Fruit fly (Drosophila melanogaster) whole organism, embryonic: ENCODE results near the gene amos.

Source experiments
- B-H1 ChIP-seq: fragments of 200-800 bp; sonication (Bioruptor generic); IDR thresholded peaks from 3 replicates; pipeline ENCODE4 v1.3.6; 2022; ENCODE audit warnings: missing biosample characterization, missing genetic modification characterization
- CG10979 ChIP-seq: fragments of 200-800 bp; sonication (Bioruptor generic); optimal IDR thresholded peaks from 2 replicates; lab custom pipeline; 2018; ENCODE audit warnings: missing biosample characterization, mild to moderate bottlenecking, missing genetic modification characterization, moderate library complexity
- CG11093 ChIP-seq: fragments of 200-800 bp; sonication (Bioruptor generic); IDR thresholded peaks from 3 replicates; pipeline ENCODE4 v1.3.6; 2022; ENCODE audit warnings: missing biosample characterization, missing genetic modification characterization
- CG11504 ChIP-seq: fragments of 200-800 bp; sonication (Bioruptor generic); optimal IDR thresholded peaks from 3 replicates; lab custom pipeline; 2019; ENCODE audit warnings: missing biosample characterization, mild to moderate bottlenecking, missing genetic modification characterization, moderate library complexity
- CG14667 ChIP-seq: fragments of 200-800 bp; sonication (Bioruptor generic); IDR thresholded peaks from 2 replicates; pipeline ENCODE4 v1.3.6; 2022; ENCODE audit warnings: missing biosample characterization, missing genetic modification characterization
- CG15696 ChIP-seq: fragments of 200-800 bp; sonication (Bioruptor generic); optimal IDR thresholded peaks from 2 replicates; lab custom pipeline; 2019; ENCODE audit warnings: missing biosample characterization, mild to moderate bottlenecking, missing genetic modification characterization, moderate library complexity
- CG18476 ChIP-seq: fragments of 200-800 bp; sonication (Bioruptor generic); optimal IDR thresholded peaks from 2 replicates; lab custom pipeline; 2016; ENCODE audit warnings: missing biosample characterization, mild to moderate bottlenecking, missing genetic modification characterization
- CG18619 ChIP-seq: fragments of 200-800 bp; sonication (Bioruptor generic); optimal IDR thresholded peaks from 3 replicates; lab custom pipeline; 2017; ENCODE audit warnings: missing biosample characterization, mild to moderate bottlenecking, missing genetic modification characterization
- CG2116 ChIP-seq: fragments of 200-800 bp; sonication (Bioruptor generic); optimal IDR thresholded peaks from 3 replicates; lab custom pipeline; 2018; ENCODE audit warnings: missing biosample characterization, mild to moderate bottlenecking, missing genetic modification characterization
- CG30403 ChIP-seq: fragments of 200-800 bp; sonication (Bioruptor generic); optimal IDR thresholded peaks from 3 replicates; lab custom pipeline; 2016; ENCODE audit warnings: missing biosample characterization, missing genetic modification characterization
- CG3065 ChIP-seq: fragments of 200-800 bp; sonication (Bioruptor generic); optimal IDR thresholded peaks from 2 replicates; lab custom pipeline; 2016; ENCODE audit warnings: missing biosample characterization, missing genetic modification characterization
- CG31224 ChIP-seq: fragments of 200-800 bp; sonication (Bioruptor generic); IDR thresholded peaks from 2 replicates; pipeline ENCODE4 v1.3.6; 2022; ENCODE audit warnings: missing biosample characterization, missing genetic modification characterization
- CG4404 ChIP-seq: fragments of 200-800 bp; sonication (Bioruptor generic); IDR thresholded peaks from 2 replicates; pipeline ENCODE4 v1.3.6; 2022; ENCODE audit warnings: missing biosample characterization, missing genetic modification characterization
- CG6175 ChIP-seq: fragments of 200-800 bp; sonication (Bioruptor generic); IDR thresholded peaks from 3 replicates; pipeline ENCODE4 v1.3.6; 2022; ENCODE audit warnings: missing biosample characterization, missing genetic modification characterization
- CG8290 ChIP-seq, 3 experiments: fragments of 200-800 bp; sonication (Bioruptor generic); optimal IDR thresholded peaks; 2 replicates each; lab custom pipeline; 2016 to 2019; ENCODE audit warnings: missing biosample characterization in 3 of 3, missing genetic modification characterization in 3 of 3, mild to moderate bottlenecking in 2 of 3, moderate library complexity in 1 of 3
- CG8388 ChIP-seq: fragments of 200-800 bp; sonication (Bioruptor generic); optimal IDR thresholded peaks from 2 replicates; lab custom pipeline; 2019; ENCODE audit warnings: missing biosample characterization, mild to moderate bottlenecking, missing genetic modification characterization, moderate library complexity
- Dref ChIP-seq: fragments of 200-800 bp; sonication (Bioruptor generic); IDR thresholded peaks from 2 replicates; pipeline ENCODE4 v1.3.6; 2022; ENCODE audit warnings: missing biosample characterization, missing genetic modification characterization
- E2f1 ChIP-seq: fragments of 200-800 bp; sonication (Bioruptor generic); IDR thresholded peaks from 2 replicates; pipeline ENCODE4 v1.3.6; 2022; ENCODE audit warnings: missing biosample characterization, missing genetic modification characterization
- Ets65A ChIP-seq: fragments of 200-800 bp; sonication (Bioruptor generic); peaks from one replicate; lab custom pipeline; 2016; ENCODE audit warnings: missing biosample characterization, missing genetic modification characterization
- Fer2 ChIP-seq: fragments of 200-800 bp; sonication (Bioruptor generic); optimal IDR thresholded peaks from 2 replicates; lab custom pipeline; 2018; ENCODE audit warnings: missing biosample characterization, mild to moderate bottlenecking, missing genetic modification characterization, moderate library complexity
- HLH54F ChIP-seq: fragments of 200-800 bp; sonication (Bioruptor generic); optimal IDR thresholded peaks from 3 replicates; lab custom pipeline; 2016; ENCODE audit warnings: missing biosample characterization, missing genetic modification characterization
- Hr78 ChIP-seq, 2 experiments: fragments of 200-800 bp in 1 of 2; fragments of >200 bp in 1 of 2; sonication (Bioruptor generic) in 1 of 2; optimal IDR thresholded peaks; 2 replicates each; lab custom pipeline; 2017 to 2019; ENCODE audit warnings: missing biosample characterization in 2 of 2, missing genetic modification characterization in 2 of 2, mild to moderate bottlenecking in 1 of 2, moderate library complexity in 1 of 2
- Kr ChIP-seq: fragments of 200-800 bp; sonication (Bioruptor generic); optimal IDR thresholded peaks from 2 replicates; lab custom pipeline; 2017; ENCODE audit warnings: missing biosample characterization, mild to moderate bottlenecking, missing genetic modification characterization
- Med ChIP-seq: fragments of 200-800 bp; sonication (Bioruptor generic); peaks from one replicate; lab custom pipeline; 2016; ENCODE audit warnings: missing biosample characterization, missing genetic modification characterization, mild to moderate bottlenecking, inconsistent platforms, moderate library complexity
- NC2β ChIP-seq: fragments of 200-800 bp; sonication (Bioruptor generic); optimal IDR thresholded peaks from 2 replicates; lab custom pipeline; 2016; ENCODE audit warnings: missing biosample characterization, missing genetic modification characterization
- Pdp1 ChIP-seq, 2 experiments: fragments of 200-800 bp; sonication (Bioruptor generic); optimal IDR thresholded peaks; 3 replicates each; lab custom pipeline; 2016; ENCODE audit warnings: missing biosample characterization in 2 of 2, missing genetic modification characterization in 2 of 2, mild to moderate bottlenecking in 1 of 2, moderate library complexity in 1 of 2
- Rx ChIP-seq: fragments of 200-800 bp; sonication (Bioruptor generic); IDR thresholded peaks from 2 replicates; pipeline ENCODE4 v1.3.6; 2022; ENCODE audit warnings: missing biosample characterization, missing genetic modification characterization
- ci ChIP-seq: fragments of 200-800 bp; sonication (Bioruptor generic); IDR thresholded peaks from 3 replicates; pipeline ENCODE4 v1.3.6; 2022; ENCODE audit warnings: missing biosample characterization, missing genetic modification characterization
- crol ChIP-seq: fragments of 200-800 bp; sonication (Bioruptor generic); IDR thresholded peaks from 2 replicates; pipeline ENCODE4 v1.3.6; 2022; ENCODE audit warnings: missing biosample characterization, missing genetic modification characterization
- cwo ChIP-seq: fragments of 200-800 bp; sonication (Bioruptor generic); optimal IDR thresholded peaks from 3 replicates; lab custom pipeline; 2017; ENCODE audit warnings: missing biosample characterization, missing genetic modification characterization, mild to moderate bottlenecking, moderate library complexity, missing genetic modification reagents
- da ChIP-seq: fragments of 200-800 bp; sonication (Bioruptor generic); optimal IDR thresholded peaks from 2 replicates; lab custom pipeline; 2016; ENCODE audit warnings: missing biosample characterization, missing genetic modification characterization
- gt ChIP-seq: fragments of 200-800 bp; sonication (Bioruptor generic); IDR thresholded peaks from 2 replicates; pipeline ENCODE4 v1.3.6; 2022; ENCODE audit warnings: missing biosample characterization, missing genetic modification characterization
- hbn ChIP-seq: fragments of 200-800 bp; sonication (Bioruptor generic); IDR thresholded peaks from 2 replicates; pipeline ENCODE4 v1.3.6; 2022; ENCODE audit warnings: missing biosample characterization, missing genetic modification characterization; ENCODE audit not compliant: partially characterized antibody
- nerfin-2 ChIP-seq: fragments of 200-800 bp; sonication (Bioruptor generic); IDR thresholded peaks from 2 replicates; pipeline ENCODE4 v1.3.6; 2022; ENCODE audit warnings: missing biosample characterization, missing genetic modification characterization; ENCODE audit not compliant: partially characterized antibody
- oc ChIP-seq: fragments of 200-800 bp; sonication (Bioruptor generic); optimal IDR thresholded peaks from 2 replicates; lab custom pipeline; 2018; ENCODE audit warnings: missing biosample characterization, mild to moderate bottlenecking, missing genetic modification characterization, moderate library complexity
- otp ChIP-seq: fragments of 200-800 bp; sonication (Bioruptor generic); IDR thresholded peaks from 3 replicates; pipeline ENCODE4, ENCODE4 v1.3.6; 2022; ENCODE audit warnings: missing biosample characterization, missing genetic modification characterization
- pan ChIP-seq, 4 experiments: fragments of >200 bp in 3 of 4; fragments of 200-800 bp in 1 of 4; sonication (Bioruptor generic) in 1 of 4; optimal IDR thresholded peaks in 3 of 4; IDR thresholded peaks in 1 of 4; 2 replicates each; pipeline versions ENCODE4 v1.3.6 to Lab custom; 2017 to 2022; ENCODE audit warnings: missing biosample characterization in 2 of 4, missing genetic modification characterization in 2 of 4, mixed read lengths in 1 of 4
- pho ChIP-seq: fragments of 200-800 bp; sonication (Bioruptor generic); optimal IDR thresholded peaks from 2 replicates; lab custom pipeline; 2016; ENCODE audit warnings: missing biosample characterization, missing genetic modification characterization
- rib ChIP-seq: fragments of 200-800 bp; sonication (Bioruptor generic); IDR thresholded peaks from 2 replicates; pipeline ENCODE4 v1.3.6; 2022; ENCODE audit warnings: missing biosample characterization, missing genetic modification characterization
- scrt ChIP-seq: fragments of 200-800 bp; sonication (Bioruptor generic); optimal IDR thresholded peaks from 2 replicates; lab custom pipeline; 2018; ENCODE audit warnings: missing biosample characterization, mild to moderate bottlenecking, missing genetic modification characterization, moderate library complexity
- sens ChIP-seq: fragments of 200-800 bp; sonication (Bioruptor generic); peaks from one replicate; lab custom pipeline; 2016; ENCODE audit warnings: missing biosample characterization, missing genetic modification characterization
- sob ChIP-seq: fragments of 200-800 bp; sonication (Bioruptor generic); IDR thresholded peaks from 2 replicates; pipeline ENCODE4 v1.3.6; 2022; ENCODE audit warnings: missing biosample characterization, missing genetic modification characterization
- tna ChIP-seq: fragments of 200-800 bp; sonication (Bioruptor generic); IDR thresholded peaks from 2 replicates; pipeline ENCODE4 v1.3.6; 2022; ENCODE audit warnings: missing biosample characterization, missing genetic modification characterization; ENCODE audit not compliant: partially characterized antibody
- twi ChIP-seq: fragments of 200-800 bp; optimal IDR thresholded peaks from 2 replicates; lab custom pipeline; 2019; ENCODE audit warnings: missing biosample characterization, mild to moderate bottlenecking, missing genetic modification characterization, moderate library complexity
- vvl ChIP-seq: fragments of 200-800 bp; sonication (Bioruptor generic); IDR thresholded peaks from 2 replicates; pipeline ENCODE4 v1.3.6; 2022; ENCODE audit warnings: missing biosample characterization, missing genetic modification characterization

Gene amos

DNA sequence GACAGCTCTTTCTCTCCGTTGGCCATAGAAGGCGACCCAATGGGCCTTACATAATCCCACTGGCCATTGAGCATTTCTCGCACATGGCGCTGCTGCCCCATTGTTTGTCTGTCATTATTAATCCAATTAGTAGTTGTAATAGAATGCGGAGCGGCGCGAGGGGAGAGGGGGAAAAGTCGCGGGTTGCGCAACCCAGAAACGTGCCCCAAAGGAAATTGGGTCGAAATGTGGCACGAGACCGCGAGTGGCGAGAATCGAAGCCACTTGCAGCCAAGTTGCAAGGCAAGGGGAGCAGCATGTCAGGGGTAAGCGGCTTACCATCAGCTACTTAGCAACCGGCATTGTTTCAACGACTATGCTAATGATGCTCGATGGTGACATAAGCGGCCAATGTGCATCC is 27.6 kb upstream of the amos start:
- TF ChIP-seq crol (GFP tag; lab: Robert Waterston, UW) (peak; percentile 79), vvl (GFP tag; lab: Robert Waterston, UW) (peak; percentile 60; the same call in 1 of the 2 replicates), oc (tag; lab: Kevin White, UChicago) (peak; percentile 94), Pdp1 (GFP tag; optimal IDR thresholded peaks at IDR 0.05; lab: Kevin White, UChicago) (peak in 1 of 2 experiments; percentile 87), sens (peak; percentile 51), CG10979 (tag; lab: Kevin White, UChicago) (no peak), otp (GFP tag; lab: Robert Waterston, UW) (0 out of 3 replicates have a peak, but pooled peaks have one; percentile 53), tna (GFP tag; lab: Robert Waterston, UW) (no peak), Ets65A (GFP tag; lab: Kevin White, UChicago) (peak; percentile 46), cwo (GFP tag; lab: Kevin White, UChicago) (peak; percentile 52), Med (GFP tag; lab: Kevin White, UChicago) (peak; percentile 32), Hr78 (GFP tag; optimal IDR thresholded peaks at IDR 0.05; lab: Kevin White, UChicago) (peak in 1 of 2 experiments; percentile 29), rib (0 out of 2 replicates have a peak, but pooled peaks have one; percentile 21), CG6175 (GFP tag; lab: Robert Waterston, UW) (peak; percentile 57; the same call in 1 of the 3 replicates), nerfin-2 (no peak)

DNA sequence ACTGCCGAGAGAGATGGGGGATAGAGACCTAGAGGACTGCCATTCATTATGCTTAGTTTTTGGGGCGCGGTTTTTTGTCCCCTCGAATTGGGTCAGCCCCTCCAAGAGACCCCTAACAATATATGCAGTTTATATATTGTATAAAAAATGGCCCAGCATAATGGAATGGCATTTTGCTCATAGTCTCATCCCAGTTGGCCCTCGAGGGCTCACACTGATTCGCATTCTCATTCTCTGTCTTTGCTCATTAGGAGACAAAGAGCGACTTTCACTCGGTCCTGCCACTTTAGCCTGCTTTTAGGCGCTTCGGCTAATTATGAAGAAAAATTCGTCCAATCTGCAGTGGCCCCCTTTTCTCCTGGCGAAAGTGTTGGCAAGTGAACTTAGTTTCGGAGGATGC is 26.7 kb upstream of the amos start:
- TF ChIP-seq NC2β (no peak), ci (0 out of 3 replicates have a peak, but pooled peaks have one; percentile 25), pan (optimal IDR thresholded peaks at IDR 0.05; lab: Kevin White, UChicago) (no peak), pan (GFP tag; optimal IDR thresholded peaks at IDR 0.05 in 1 of 2, IDR thresholded peaks at IDR 0.05 in 1 of 2) (no peak), CG8290 (GFP tag; optimal IDR thresholded peaks at IDR 0.05; lab: Kevin White, UChicago) (no peak), CG8290 (tag; optimal IDR thresholded peaks at IDR 0.05; lab: Kevin White, UChicago) (peak in 1 of 2 experiments; percentile 49), Dref (GFP tag; lab: Robert Waterston, UW) (no peak)
- TF ChIP-seq, all 482 proteins: peak for 2

DNA sequence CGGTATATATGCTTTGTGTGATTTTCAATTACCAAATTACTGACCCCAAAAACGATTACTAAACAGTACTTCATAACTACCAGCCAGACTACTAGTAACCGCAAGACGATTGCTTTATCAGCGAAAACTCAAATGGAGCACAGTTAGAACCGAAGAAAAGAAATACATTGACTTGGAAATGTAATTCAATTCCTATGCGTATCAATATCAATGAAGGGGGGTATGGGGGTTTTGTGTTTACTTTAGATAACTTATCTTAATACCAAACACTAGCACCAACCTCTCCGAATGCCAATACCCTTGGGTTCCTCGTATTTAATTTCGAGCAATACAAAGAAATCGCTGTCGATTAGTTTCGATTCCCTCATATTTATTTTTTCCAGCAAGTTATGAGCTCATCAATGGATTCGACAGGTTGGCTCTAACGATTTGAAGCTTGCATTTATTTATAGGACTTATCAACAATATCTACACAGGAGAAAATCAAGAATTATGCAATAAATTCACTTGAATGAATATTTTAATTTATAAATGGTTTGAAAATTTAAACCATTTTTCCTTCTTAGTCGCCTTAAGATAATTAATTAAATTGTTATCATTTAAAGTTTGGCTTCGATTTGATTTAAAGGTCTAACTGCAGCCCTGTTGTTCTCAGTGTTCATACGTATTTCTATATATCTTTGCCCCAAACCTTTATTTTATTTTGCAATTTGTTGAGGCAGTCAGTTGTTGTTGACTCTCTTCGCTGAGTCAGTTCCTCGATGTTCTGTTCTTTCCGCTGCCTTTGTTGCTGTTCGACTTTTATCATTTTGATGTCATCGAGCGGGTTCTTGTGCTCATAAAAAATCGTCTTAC is 24.9 kb upstream of the amos start:
- peak; percentile 27 for TF ChIP-seq CG2116 (GFP tag; lab: Kevin White, UChicago)
- TF ChIP-seq gt (GFP tag; lab: Robert Waterston, UW), result no peak
- peak; percentile 75 for TF ChIP-seq CG8388
- peak; percentile 65 for TF ChIP-seq CG14667 (GFP tag; lab: Robert Waterston, UW)
- 0 out of 2 replicates have a peak, but pooled peaks have one; percentile 20 for TF ChIP-seq Rx
- no peak for TF ChIP-seq CG3065 (GFP tag; lab: Kevin White, UChicago)
- peak; percentile 63 for TF ChIP-seq CG15696 (tag; lab: Kevin White, UChicago)
- TF ChIP-seq scrt (GFP tag; lab: Kevin White, UChicago), result peak; percentile 68
- peak; percentile 67 for TF ChIP-seq Fer2
- TF ChIP-seq twi (tag; lab: Kevin White, UChicago), result peak; percentile 66
- TF ChIP-seq B-H1, result peak; percentile 69
- no peak for TF ChIP-seq da (GFP tag; lab: Kevin White, UChicago)
- peak; percentile 70 for TF ChIP-seq CG18476 (GFP tag; lab: Kevin White, UChicago)
- TF ChIP-seq CG30403 (GFP tag; lab: Kevin White, UChicago), result peak; percentile 82
- peak; percentile 78 for TF ChIP-seq E2f1 (GFP tag; lab: Robert Waterston, UW)
- no peak for TF ChIP-seq hbn (GFP tag; lab: Robert Waterston, UW)
- TF ChIP-seq HLH54F (GFP tag; lab: Kevin White, UChicago), result peak; percentile 48
- TF ChIP-seq CG31224, result peak; percentile 75
- TF ChIP-seq CG4404 (GFP tag; lab: Robert Waterston, UW), result peak; percentile 37; the same call in 1 of the 2 replicates
- TF ChIP-seq sob (GFP tag; lab: Robert Waterston, UW), result peak; percentile 79
- TF ChIP-seq CG11093 (GFP tag; lab: Robert Waterston, UW), result 0 out of 3 replicates have a peak, but pooled peaks have one; percentile 40
- TF ChIP-seq CG18619 (GFP tag; lab: Kevin White, UChicago), result peak; percentile 65
- peak; percentile 81 for TF ChIP-seq CG11504
- TF ChIP-seq Kr, result no peak
- TF ChIP-seq pho (GFP tag; lab: Kevin White, UChicago), result peak; percentile 80
